Worm (Caenorhabditis elegans): Measurements from ENCODE around the gene fbxb-14.

ce11 chrII:587533-587932 lies 5.0 kb upstream of the fbxb-14 start, which contains the start of gene fbxb-34:
- TF ChIP-seq elt-3 (tag; optimal IDR thresholded peaks at IDR 0.05) (no peak), lin-13 (tag; optimal IDR thresholded peaks at IDR 0.05) (no peak), pha-4 (tag; optimal IDR thresholded peaks at IDR 0.05) (no peak), ceh-43 (GFP tag; optimal IDR thresholded peaks at IDR 0.05) (no peak), sptf-1 (tag; optimal IDR thresholded peaks at IDR 0.05) (no peak), nhr-76 (tag; optimal IDR thresholded peaks at IDR 0.05) (no peak), elt-1 (tag; optimal IDR thresholded peaks at IDR 0.05; ENCODE audit: borderline replicate concordance, insufficient read depth) (no peak)

Data from whole organism, mixed stage, embryonic.